Fruit fly (Drosophila melanogaster): ENCODE results near the gene CG7600.
A peak's percentile ranks its signal among the peaks of the same experiment; 100 is the strongest.

Gene CG7600

dm6 chr3L:11258392-11258791 is 47.8 kb downstream of the CG7600 start:
- peak; percentile 62 for TF ChIP-seq noc (tag; optimal IDR thresholded peaks at IDR 0.05)

dm6 chr3L:11259759-11260158 is 49.2 kb downstream of the CG7600 start:
- no peak for TF ChIP-seq noc (tag; optimal IDR thresholded peaks at IDR 0.05)

- TF ChIP-seq noc (tag; optimal IDR thresholded peaks at IDR 0.05), result peak; percentile 59
These were observed 49.7 kb downstream of the CG7600 start for dm6 chr3L:11260275-11260734.

DNA sequence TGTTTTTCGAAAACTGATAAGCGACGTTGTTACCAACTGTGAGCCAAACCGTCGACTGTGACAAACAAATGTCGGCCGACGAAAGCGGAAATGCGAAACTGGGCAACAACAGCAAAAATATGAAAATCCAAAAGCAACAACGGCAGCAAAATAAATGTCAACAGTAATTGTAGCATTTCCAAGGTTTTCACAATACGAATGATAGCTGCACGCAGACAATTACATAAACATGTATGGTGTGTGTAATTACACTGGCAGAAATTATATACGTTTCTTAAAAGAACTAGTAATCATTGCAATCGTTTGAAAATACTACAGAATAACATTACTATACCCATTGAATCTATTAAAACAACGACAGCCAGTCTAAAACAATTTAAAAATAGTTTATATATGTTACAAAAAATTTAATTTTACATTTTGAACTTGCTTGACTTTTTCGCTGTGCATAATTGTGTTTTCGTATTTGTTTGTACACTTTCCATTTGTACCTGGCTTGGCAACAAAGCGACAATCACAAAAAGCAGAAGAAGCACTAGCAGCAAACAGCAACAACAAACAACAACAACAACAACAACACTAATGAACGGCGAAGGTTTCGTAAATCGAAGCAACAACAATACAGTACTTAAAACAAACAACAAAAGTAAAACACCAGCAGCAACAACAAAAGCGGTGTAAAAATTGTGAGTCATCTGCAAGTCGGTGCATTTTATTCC is 50.3 kb downstream of the CG7600 start:
- no peak for TF ChIP-seq noc (tag; optimal IDR thresholded peaks at IDR 0.05)

dm6 chr3L:11261456-11262082 is 51.0 kb downstream of the CG7600 start:
- peak; percentile 86 for TF ChIP-seq noc (tag; optimal IDR thresholded peaks at IDR 0.05)

- TF ChIP-seq noc (tag; optimal IDR thresholded peaks at IDR 0.05), result no peak
These were observed 51.6 kb downstream of the CG7600 start for dm6 chr3L:11262159-11262558.
